Worm (Caenorhabditis elegans): ENCODE results near the gene Y94H6A.10.

Gene Y94H6A.10

DNA sequence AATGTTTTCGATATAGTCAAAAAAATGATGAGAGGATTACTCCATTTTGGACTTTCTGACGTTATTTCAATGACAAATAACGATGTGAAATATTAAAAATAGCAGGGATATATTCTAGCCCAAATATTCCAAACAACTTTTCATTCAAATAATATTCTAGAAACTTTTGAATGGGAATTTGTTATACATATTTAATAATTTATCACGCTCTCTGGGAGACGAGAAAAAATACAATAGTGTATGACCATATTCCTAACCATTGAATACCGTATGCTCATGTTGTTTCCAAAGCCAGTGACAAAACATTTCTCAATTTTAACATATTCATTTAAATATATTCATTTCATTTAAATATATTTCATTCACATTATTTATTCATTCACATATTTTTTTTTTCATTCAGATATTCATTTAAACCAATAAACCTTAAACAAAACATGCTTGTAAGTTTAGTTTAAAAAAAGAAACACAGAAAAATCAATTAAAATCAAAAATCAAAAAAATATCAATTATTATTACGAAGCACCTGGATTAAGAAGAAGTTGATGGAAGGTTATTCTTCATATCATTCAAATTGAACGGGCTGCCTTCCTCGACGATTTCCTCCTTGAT is 770 bp downstream of the Y94H6A.10 start (continued):
- peak; percentile 60; the same call in 1 of the 2 replicates for TF ChIP-seq madf-3 (GFP tag; IDR thresholded peaks at IDR 0.05)

DNA sequence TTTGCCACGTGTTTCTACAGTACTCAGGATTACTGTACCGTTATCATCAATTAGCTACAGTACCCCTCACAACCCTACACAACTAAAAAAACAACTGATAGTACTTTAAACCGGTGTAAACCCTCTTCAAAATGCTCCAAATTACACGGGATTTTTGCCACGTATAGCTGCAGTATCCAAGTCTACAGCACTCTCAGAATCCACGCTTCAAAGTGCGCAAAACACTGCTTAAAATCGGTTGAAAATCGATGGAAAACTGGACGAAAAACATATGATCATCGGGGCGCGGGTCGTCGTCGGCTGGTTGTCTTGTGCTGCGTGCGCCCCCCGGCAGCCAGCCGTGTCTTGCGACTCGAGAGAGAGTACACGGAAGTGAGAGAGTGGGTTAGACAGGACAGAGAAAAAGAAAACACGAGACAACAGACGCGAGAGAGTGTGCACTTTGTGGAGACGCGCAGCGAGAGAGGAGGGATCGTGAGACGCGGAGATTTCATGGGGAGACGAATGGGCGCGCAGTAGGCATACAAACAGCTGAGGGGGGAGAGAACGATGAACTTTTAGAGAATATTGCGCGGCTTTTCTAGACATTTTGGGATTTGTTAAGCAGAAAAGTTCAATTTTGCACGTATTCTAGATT is 2.0 kb downstream of the Y94H6A.10 start:
- TF ChIP-seq rcor-1 (GFP tag; IDR thresholded peaks at IDR 0.05) (peak; percentile 54), hmg-20 (GFP tag; IDR thresholded peaks at IDR 0.05) (peak; percentile 61; the same call in 1 of the 2 replicates), zfh-2 (GFP tag; conservative IDR thresholded peaks at IDR 0.05) (peak; percentile 98), ceh-100 (GFP tag; IDR thresholded peaks at IDR 0.05) (no peak), ccch-3 (GFP tag; optimal IDR thresholded peaks at IDR 0.05) (no peak), Y53G8AR.9 (GFP tag; conservative IDR thresholded peaks at IDR 0.05) (0 out of 2 replicates have a peak, but pooled peaks have one; percentile 63), unc-62 (GFP tag; optimal IDR thresholded peaks at IDR 0.05) (no peak), F57A8.1 (GFP tag; optimal IDR thresholded peaks at IDR 0.05) (no peak), attf-3 (GFP tag; conservative IDR thresholded peaks at IDR 0.05) (0 out of 2 replicates have a peak, but pooled peaks have one; percentile 24), ztf-18 (tag; optimal IDR thresholded peaks at IDR 0.05) (peak; percentile 69), Y67H2A.10 (GFP tag; conservative IDR thresholded peaks at IDR 0.05) (peak; percentile 55; the same call in 1 of the 2 replicates), snpc-4 (GFP tag; optimal IDR thresholded peaks at IDR 0.05) (no peak), snpc-4 (tag; optimal IDR thresholded peaks at IDR 0.05) (peak in 3 of 4 experiments; percentile 38 to 56 (median 41)), rec-8 (tag; optimal IDR thresholded peaks at IDR 0.05) (no peak), ztf-3 (GFP tag; optimal IDR thresholded peaks at IDR 0.05) (peak; percentile 15), ceh-27 (GFP tag; optimal IDR thresholded peaks at IDR 0.05) (peak; percentile 82), hmg-1.2 (GFP tag; IDR thresholded peaks at IDR 0.05) (peak; percentile 95), pha-4 (tag; optimal IDR thresholded peaks at IDR 0.05) (no peak), fkh-3 (tag; optimal IDR thresholded peaks at IDR 0.05) (no peak), lin-35 (GFP tag; optimal IDR thresholded peaks at IDR 0.05) (peak in 1 of 3 experiments; percentile 30), Y53F4B.3 (GFP tag; IDR thresholded peaks at IDR 0.05) (no peak), hsf-1 (GFP tag; IDR thresholded peaks at IDR 0.05) (peak; percentile 45; the same call in 1 of the 2 replicates), nfyb-1 (GFP tag; IDR thresholded peaks at IDR 0.05) (peak; percentile 78), mel-28 (tag; optimal IDR thresholded peaks at IDR 0.05; ENCODE audit: borderline replicate concordance) (no peak), attf-5 (GFP tag; optimal IDR thresholded peaks at IDR 0.05) (peak; percentile 54), hlh-12 (tag; optimal IDR thresholded peaks at IDR 0.05) (no peak), nhr-90 (tag; optimal IDR thresholded peaks at IDR 0.05) (no peak), ZK185.1 (tag; optimal IDR thresholded peaks at IDR 0.05; ENCODE audit: poor library complexity, severe bottlenecking) (peak; percentile 50), let-526 (GFP tag; IDR thresholded peaks at IDR 0.05) (peak; percentile 72; the same call in 1 of the 2 replicates), mcd-1 (GFP tag; IDR thresholded peaks at IDR 0.05) (peak; percentile 76), tlf-1 (GFP tag; optimal IDR thresholded peaks at IDR 0.05) (peak; percentile 60), F23B12.7 (tag; optimal IDR thresholded peaks at IDR 0.05; ENCODE audit: insufficient read depth) (no peak), dpff-1 (tag; optimal IDR thresholded peaks at IDR 0.05) (no peak), ama-1 (optimal IDR thresholded peaks at IDR 0.05) (peak; percentile 1), ama-1 (GFP tag; optimal IDR thresholded peaks at IDR 0.05) (no peak), athp-1 (tag; optimal IDR thresholded peaks at IDR 0.05) (peak; percentile 64), let-607 (tag; optimal IDR thresholded peaks at IDR 0.05) (peak in 1 of 2 experiments; percentile 58), zim-3 (tag; optimal IDR thresholded peaks at IDR 0.05) (peak; percentile 7), chd-7 (tag; optimal IDR thresholded peaks at IDR 0.05) (peak; percentile 71), mxl-1 (tag; optimal IDR thresholded peaks at IDR 0.05) (no peak), B0035.1 (tag; optimal IDR thresholded peaks at IDR 0.05) (no peak), ztf-26 (tag; optimal IDR thresholded peaks at IDR 0.05) (peak; percentile 60), xnd-1 (tag; optimal IDR thresholded peaks at IDR 0.05) (no peak), F52B5.7 (tag; optimal IDR thresholded peaks at IDR 0.05) (peak; percentile 23)

Measured in whole organism, young adult.